Fruit fly (Drosophila melanogaster) whole organism: ENCODE measurements around the gene Hsc70-3.

Source experiments
- CG8478 ChIP-seq: fragments of >200 bp; optimal IDR thresholded peaks from 2 replicates; lab custom pipeline; 2018; ENCODE audit warnings: inconsistent platforms
- EcR ChIP-seq, 2 experiments: fragments of >200 bp; optimal IDR thresholded peaks; 2 replicates each; lab custom pipeline; 2017; ENCODE audit warnings: missing biosample characterization in 2 of 2, missing genetic modification characterization in 2 of 2, missing genetic modification reagents in 2 of 2
- usp ChIP-seq: fragments of >200 bp; optimal IDR thresholded peaks from 2 replicates; lab custom pipeline; 2017; ENCODE audit warnings: missing biosample characterization, missing genetic modification characterization, mixed read lengths

DNA sequence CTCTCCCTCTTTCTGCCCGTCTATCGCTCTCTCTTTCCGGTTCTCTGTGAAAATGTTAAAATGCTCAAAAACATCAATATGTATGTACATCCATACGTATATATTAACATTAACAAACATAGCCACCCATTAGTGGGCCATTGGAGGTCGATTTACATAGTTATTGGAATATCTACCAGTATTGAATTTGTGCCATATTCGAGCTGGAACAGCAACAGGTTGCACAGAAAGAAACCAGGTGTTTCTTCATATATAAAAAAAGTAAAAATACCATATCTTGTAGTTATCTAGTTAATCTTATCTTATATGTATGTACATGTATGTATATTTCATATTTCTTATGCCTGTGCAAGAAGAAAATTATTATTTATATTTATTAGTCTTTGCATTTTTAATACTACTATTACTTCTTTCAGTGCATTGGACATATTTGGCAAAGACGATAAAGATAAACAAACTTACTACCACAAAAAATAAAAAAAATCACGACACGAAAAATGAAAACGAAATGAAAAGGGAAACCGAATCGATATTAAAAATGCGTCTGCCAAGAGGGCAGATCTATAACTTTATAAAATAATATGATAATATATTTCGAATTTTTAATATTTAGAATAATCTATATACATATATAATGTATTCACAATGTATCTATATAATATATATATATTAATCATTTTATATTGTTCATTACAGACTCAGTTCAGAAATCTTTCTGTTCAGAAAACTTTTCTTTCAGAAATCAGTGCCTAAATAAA lies 41.8 kb upstream of the Hsc70-3 start:
- TF ChIP-seq CG8478 (no peak), usp (GFP tag; lab: Kevin White, UChicago) (no peak), EcR (GFP tag; optimal IDR thresholded peaks at IDR 0.05; lab: Kevin White, UChicago) (no peak)
